Worm (Caenorhabditis elegans): ENCODE data around the gene C15B12.9.

Gene C15B12.9

DNA sequence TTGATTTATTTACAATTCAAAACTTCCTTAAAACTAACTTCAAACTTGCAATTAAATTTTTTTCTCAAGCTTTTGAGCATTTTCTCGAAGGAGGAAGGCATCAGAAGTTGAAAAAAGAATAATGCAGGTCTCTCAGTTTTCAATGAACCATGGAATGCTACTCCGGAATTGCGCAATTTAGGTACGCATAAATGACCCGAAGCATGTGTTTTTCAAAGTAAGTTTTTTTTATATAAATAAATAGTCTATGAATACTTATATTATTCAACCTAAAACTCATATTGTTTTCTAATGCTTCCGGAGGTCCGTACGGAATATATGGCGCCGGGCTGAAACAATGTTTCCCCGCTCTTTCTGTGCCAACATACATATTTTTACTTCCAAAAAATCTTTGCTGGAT lies 34.9 kb upstream of the C15B12.9 start, which contains the start of gene K10C2.2:
K10C2.2 (minus strand) TSS at position 101 of the 400 bp plus-strand sequence.
- no peak for TF ChIP-seq T23F11.4 (GFP tag; optimal IDR thresholded peaks at IDR 0.05)
- TF ChIP-seq Y22D7AL.16 (tag; optimal IDR thresholded peaks at IDR 0.05): no peak
- TF ChIP-seq unc-42 (tag; optimal IDR thresholded peaks at IDR 0.05): no peak
- TF ChIP-seq hlh-13 (GFP tag; optimal IDR thresholded peaks at IDR 0.05): no peak

DNA sequence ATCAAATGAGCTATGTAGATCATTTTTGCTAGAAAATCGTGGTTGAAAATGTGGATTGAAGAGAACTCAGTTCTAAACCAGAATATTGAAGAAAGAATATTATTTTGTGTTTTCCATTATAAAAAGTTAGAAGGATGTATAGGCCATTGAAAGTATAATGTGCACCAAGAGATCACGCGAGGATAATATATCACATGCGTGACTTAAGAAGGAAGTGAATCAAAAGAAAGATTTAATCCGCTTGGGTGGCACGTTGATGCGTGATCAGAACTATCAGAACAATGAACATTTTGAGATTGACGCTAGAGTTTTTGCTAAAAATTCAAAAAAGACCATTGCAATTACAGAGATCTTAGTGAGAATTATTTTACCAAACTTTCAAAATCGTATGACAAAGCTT lies 32.8 kb upstream of the C15B12.9 start:
- no peak for TF ChIP-seq ceh-30 (tag; optimal IDR thresholded peaks at IDR 0.05)
- TF ChIP-seq C38D4.7 (GFP tag; optimal IDR thresholded peaks at IDR 0.05): no peak
- TF ChIP-seq sox-2 (GFP tag; IDR thresholded peaks at IDR 0.05): no peak
- TF ChIP-seq ttx-3 (tag; optimal IDR thresholded peaks at IDR 0.05): no peak
- no peak for TF ChIP-seq lim-6 (tag; optimal IDR thresholded peaks at IDR 0.05)
- no peak for TF ChIP-seq hlh-8 (tag; optimal IDR thresholded peaks at IDR 0.05)
- TF ChIP-seq K09A11.1 (tag; optimal IDR thresholded peaks at IDR 0.05; ENCODE audit: insufficient read depth): no peak

ce11 chrX:6437545-6437944 lies 31.1 kb upstream of the C15B12.9 start, which contains the start of gene K10C2.8:
Gene K10C2.8, minus strand, starts transcription at chrX:6437645.
- TF ChIP-seq pha-4 (tag; optimal IDR thresholded peaks at IDR 0.05) (no peak), ceh-45 (GFP tag; IDR thresholded peaks at IDR 0.05) (no peak), syd-9 (tag; optimal IDR thresholded peaks at IDR 0.05) (no peak), nfya-1 (tag; optimal IDR thresholded peaks at IDR 0.05) (no peak), che-1 (tag; optimal IDR thresholded peaks at IDR 0.05) (no peak), gmeb-2 (tag; optimal IDR thresholded peaks at IDR 0.05) (no peak), hlh-15 (tag; optimal IDR thresholded peaks at IDR 0.05) (no peak), ceh-18 (tag; optimal IDR thresholded peaks at IDR 0.05) (no peak), tbx-2 (tag; optimal IDR thresholded peaks at IDR 0.05) (no peak), ceh-2 (tag; optimal IDR thresholded peaks at IDR 0.05) (no peak), tbx-7 (tag; optimal IDR thresholded peaks at IDR 0.05) (no peak), ztf-16 (tag; optimal IDR thresholded peaks at IDR 0.05) (no peak)

ce11 chrX:6440464-6440863 lies 28.1 kb upstream of the C15B12.9 start, which contains the start of gene K10C2.14:
Gene K10C2.14, minus strand, starts transcription at chrX:6440564.
- no peak for TF ChIP-seq ceh-31 (tag; optimal IDR thresholded peaks at IDR 0.05)
- no peak for TF ChIP-seq ref-2 (tag; optimal IDR thresholded peaks at IDR 0.05)
- TF ChIP-seq ceh-34 (tag; optimal IDR thresholded peaks at IDR 0.05): no peak
- TF ChIP-seq eyg-1 (tag; optimal IDR thresholded peaks at IDR 0.05): no peak
- TF ChIP-seq che-1 (tag; optimal IDR thresholded peaks at IDR 0.05): no peak
- no peak for TF ChIP-seq ceh-6 (GFP tag; optimal IDR thresholded peaks at IDR 0.05)
- no peak for TF ChIP-seq unc-86 (tag; optimal IDR thresholded peaks at IDR 0.05)
- no peak for TF ChIP-seq hlh-13 (GFP tag; optimal IDR thresholded peaks at IDR 0.05)
- no peak for TF ChIP-seq unc-55 (GFP tag; optimal IDR thresholded peaks at IDR 0.05)
- no peak for TF ChIP-seq fkh-6 (tag; optimal IDR thresholded peaks at IDR 0.05)
- no peak for TF ChIP-seq ahr-1 (tag; optimal IDR thresholded peaks at IDR 0.05)
- TF ChIP-seq hlh-15 (tag; optimal IDR thresholded peaks at IDR 0.05): no peak
- TF ChIP-seq syd-9 (tag; optimal IDR thresholded peaks at IDR 0.05): no peak
- no peak for TF ChIP-seq mec-3 (tag; optimal IDR thresholded peaks at IDR 0.05; ENCODE audit: borderline replicate concordance)
- TF ChIP-seq C38D4.7 (GFP tag; optimal IDR thresholded peaks at IDR 0.05): no peak
- no peak for TF ChIP-seq elt-4 (tag; optimal IDR thresholded peaks at IDR 0.05)
- TF ChIP-seq sox-4 (tag; optimal IDR thresholded peaks at IDR 0.05): no peak

DNA sequence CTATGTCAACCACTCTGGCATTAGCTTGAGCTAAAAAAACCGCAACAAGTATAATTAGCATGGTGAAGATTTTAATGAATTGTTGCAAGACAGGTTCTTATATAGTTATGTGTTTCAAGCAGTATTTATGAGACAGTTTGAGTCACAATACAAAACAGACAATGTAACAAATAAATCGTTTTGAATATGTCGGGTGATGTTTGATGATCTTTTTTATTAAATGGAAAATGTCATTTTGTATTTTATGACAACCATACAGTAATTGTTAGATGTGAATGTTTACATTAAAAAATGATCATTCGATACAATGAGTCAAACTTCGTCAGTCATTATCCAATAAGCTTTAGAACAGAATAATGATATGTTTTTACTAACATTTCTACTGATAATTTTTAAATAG lies 25.2 kb upstream of the C15B12.9 start, which contains the start of gene K10C2.7:
K10C2.7 (minus strand) TSS at position 101 of the 400 bp plus-strand sequence.
- TF ChIP-seq ceh-2 (tag; optimal IDR thresholded peaks at IDR 0.05): no peak
- no peak for TF ChIP-seq eyg-1 (tag; optimal IDR thresholded peaks at IDR 0.05)
- TF ChIP-seq fkh-6 (tag; optimal IDR thresholded peaks at IDR 0.05): no peak
- no peak for TF ChIP-seq lin-11 (tag; optimal IDR thresholded peaks at IDR 0.05)
- no peak for TF ChIP-seq zip-5 (tag; optimal IDR thresholded peaks at IDR 0.05)
- TF ChIP-seq pha-4 (tag; optimal IDR thresholded peaks at IDR 0.05): no peak
- no peak for TF ChIP-seq rnt-1 (tag; optimal IDR thresholded peaks at IDR 0.05)
- no peak for TF ChIP-seq nhr-11 (tag; optimal IDR thresholded peaks at IDR 0.05)
- no peak for TF ChIP-seq fkh-10 (GFP tag; optimal IDR thresholded peaks at IDR 0.05)
- TF ChIP-seq gmeb-2 (tag; optimal IDR thresholded peaks at IDR 0.05): no peak
- TF ChIP-seq pha-2 (tag; optimal IDR thresholded peaks at IDR 0.05): no peak
- no peak for TF ChIP-seq ceh-45 (GFP tag; IDR thresholded peaks at IDR 0.05)

All from whole organism, late embryonic.